Fruit fly (Drosophila melanogaster) whole organism, pupa: ENCODE results near the gene tex.

Experiments used
- CG10348 ChIP-seq: fragments of 200-800 bp; sonication (Bioruptor generic); IDR thresholded peaks from 2 replicates; pipeline ENCODE4 v1.3.6; 2022; ENCODE audit warnings: missing biosample characterization, missing genetic modification characterization
- CG12605 ChIP-seq: fragments of 200-800 bp; sonication (Bioruptor generic); IDR thresholded peaks from 2 replicates; pipeline ENCODE4 v1.3.6; 2022; ENCODE audit warnings: missing biosample characterization, missing genetic modification characterization
- CG13204 ChIP-seq: fragments of 200-800 bp; sonication (Bioruptor generic); optimal IDR thresholded peaks from 2 replicates; lab custom pipeline; 2018; ENCODE audit warnings: missing biosample characterization, mild to moderate bottlenecking, missing genetic modification characterization, moderate library complexity
- CG14655 ChIP-seq: fragments of 200-800 bp; sonication (Bioruptor generic); optimal IDR thresholded peaks from 3 replicates; lab custom pipeline; 2017; ENCODE audit warnings: mild to moderate bottlenecking, missing biosample characterization, missing genetic modification reagents, missing genetic modification characterization
- CG15710 ChIP-seq: fragments of 200-800 bp; sonication (Bioruptor generic); optimal IDR thresholded peaks from 2 replicates; lab custom pipeline; 2018; ENCODE audit warnings: missing biosample characterization, mild to moderate bottlenecking, missing genetic modification characterization, moderate library complexity
- CG17806 ChIP-seq: fragments of 200-800 bp; sonication (Bioruptor generic); optimal IDR thresholded peaks from 2 replicates; lab custom pipeline; 2018; ENCODE audit warnings: missing biosample characterization, mild to moderate bottlenecking, missing genetic modification characterization, moderate library complexity
- CG32121 ChIP-seq: fragments of 200-800 bp; sonication (Bioruptor generic); IDR thresholded peaks from 2 replicates; pipeline ENCODE4 v1.3.6; 2022; ENCODE audit warnings: missing biosample characterization, missing genetic modification characterization
- CG34367 ChIP-seq: fragments of 200-800 bp; sonication (Bioruptor generic); optimal IDR thresholded peaks from 2 replicates; lab custom pipeline; 2018; ENCODE audit warnings: missing biosample characterization, mild to moderate bottlenecking, missing genetic modification characterization
- CG4496 ChIP-seq: fragments of 200-800 bp; sonication (Bioruptor generic); IDR thresholded peaks from 3 replicates; pipeline ENCODE4 v1.3.6; 2022; ENCODE audit warnings: missing biosample characterization, missing genetic modification characterization
- CG8159 ChIP-seq: fragments of 200-800 bp; sonication (Bioruptor generic); optimal IDR thresholded peaks from 3 replicates; lab custom pipeline; 2018; ENCODE audit warnings: missing biosample characterization, mild to moderate bottlenecking, missing genetic modification characterization, moderate library complexity
- CG8301 ChIP-seq: fragments of 200-800 bp; sonication (Bioruptor generic); optimal IDR thresholded peaks from 2 replicates; lab custom pipeline; 2018; ENCODE audit warnings: missing biosample characterization, mild to moderate bottlenecking, missing genetic modification characterization
- CG9948 ChIP-seq: fragments of 200-800 bp; sonication (Bioruptor generic); optimal IDR thresholded peaks from 2 replicates; lab custom pipeline; 2018; ENCODE audit warnings: missing biosample characterization, mild to moderate bottlenecking, missing genetic modification characterization, moderate library complexity
- D1 ChIP-seq: fragments of 200-800 bp; sonication (Bioruptor generic); optimal IDR thresholded peaks from 2 replicates; lab custom pipeline; 2018; ENCODE audit warnings: missing biosample characterization, mild to moderate bottlenecking, missing genetic modification characterization, moderate library complexity
- EcR ChIP-seq: fragments of 200-800 bp; sonication (Bioruptor generic); optimal IDR thresholded peaks from 3 replicates; lab custom pipeline; 2019; ENCODE audit warnings: missing biosample characterization, missing genetic modification characterization, mild to moderate bottlenecking, moderate library complexity, missing genetic modification reagents
- Ets98B ChIP-seq: fragments of 200-800 bp; sonication (Bioruptor generic); IDR thresholded peaks from 2 replicates; pipeline ENCODE4 v1.3.6; 2022; ENCODE audit warnings: missing biosample characterization, missing genetic modification characterization
- Pif1A ChIP-seq: fragments of 200-800 bp; sonication (Bioruptor generic); optimal IDR thresholded peaks from 3 replicates; lab custom pipeline; 2016; ENCODE audit warnings: missing biosample characterization, missing genetic modification characterization
- Pif1B ChIP-seq: fragments of 200-800 bp; sonication (Bioruptor generic); optimal IDR thresholded peaks from 3 replicates; lab custom pipeline; 2016; ENCODE audit warnings: missing biosample characterization, missing genetic modification characterization
- Snoo ChIP-seq: fragments of 200-800 bp; sonication (Bioruptor generic); optimal IDR thresholded peaks from 3 replicates; lab custom pipeline; 2017; ENCODE audit warnings: missing biosample characterization, mild to moderate bottlenecking, missing genetic modification characterization, inconsistent platforms
- fd96Ca ChIP-seq: fragments of 200-800 bp; sonication (Bioruptor generic); IDR thresholded peaks from 3 replicates; pipeline ENCODE4 v1.3.6; 2022; ENCODE audit warnings: missing biosample characterization, missing genetic modification characterization
- gl ChIP-seq: fragments of 200-800 bp; sonication (Bioruptor generic); optimal IDR thresholded peaks from 2 replicates; lab custom pipeline; 2018; ENCODE audit warnings: missing biosample characterization, mild to moderate bottlenecking, missing genetic modification characterization
- rn ChIP-seq: fragments of 200-800 bp; sonication (Bioruptor generic); IDR thresholded peaks from 2 replicates; pipeline ENCODE4 v1.3.6; 2022; ENCODE audit warnings: missing biosample characterization, missing genetic modification characterization

The tex gene

dm6 chr3R:8312037-8312436 lies 3.6 kb upstream of the tex start, which contains the start of the genes CG11694 and CG11698:
Gene CG11694 (minus strand): TSS chr3R:8312137.
Gene CG11698 (plus strand): TSS chr3R:8312188.
- TF ChIP-seq gl (tag; lab: Kevin White, UChicago) (no peak), Ets98B (GFP tag; lab: Robert Waterston, UW) (no peak), fd96Ca (GFP tag; lab: Robert Waterston, UW) (no peak), CG8159 (tag; lab: Kevin White, UChicago) (no peak), Pif1A (GFP tag; lab: Kevin White, UChicago) (no peak), Snoo (tag; lab: Kevin White, UChicago) (no peak), CG17806 (no peak), Pif1B (no peak), CG32121 (GFP tag; lab: Robert Waterston, UW) (no peak), CG15710 (tag; lab: Kevin White, UChicago) (no peak), CG13204 (GFP tag; lab: Kevin White, UChicago) (no peak), CG34367 (no peak), CG10348 (GFP tag; lab: Robert Waterston, UW) (no peak), CG9948 (tag; lab: Kevin White, UChicago) (no peak), D1 (tag; lab: Kevin White, UChicago) (no peak), CG14655 (GFP tag; lab: Kevin White, UChicago) (no peak), CG12605 (no peak), CG8301 (tag; lab: Kevin White, UChicago) (no peak)
- TF ChIP-seq, all 21 proteins: peak for 0

dm6 chr3R:8310678-8311077 lies 2.2 kb upstream of the tex start, which contains the start of gene CG11693:
Gene CG11693 (minus strand): TSS chr3R:8310778.
- TF ChIP-seq CG34367 (no peak), fd96Ca (GFP tag; lab: Robert Waterston, UW) (no peak), Ets98B (GFP tag; lab: Robert Waterston, UW) (no peak), Pif1B (no peak), CG17806 (no peak), Pif1A (GFP tag; lab: Kevin White, UChicago) (no peak), CG8301 (tag; lab: Kevin White, UChicago) (no peak), Snoo (tag; lab: Kevin White, UChicago) (no peak), CG10348 (GFP tag; lab: Robert Waterston, UW) (no peak), CG8159 (tag; lab: Kevin White, UChicago) (no peak), gl (tag; lab: Kevin White, UChicago) (no peak), CG15710 (tag; lab: Kevin White, UChicago) (no peak), CG14655 (GFP tag; lab: Kevin White, UChicago) (no peak), CG9948 (tag; lab: Kevin White, UChicago) (no peak), CG32121 (GFP tag; lab: Robert Waterston, UW) (no peak), D1 (tag; lab: Kevin White, UChicago) (no peak), rn (GFP tag; lab: Robert Waterston, UW) (no peak), CG13204 (GFP tag; lab: Kevin White, UChicago) (no peak), CG12605 (no peak)

- TF ChIP-seq CG8159 (tag; lab: Kevin White, UChicago) = no peak
- TF ChIP-seq fd96Ca (GFP tag; lab: Robert Waterston, UW) = no peak
- TF ChIP-seq Ets98B (GFP tag; lab: Robert Waterston, UW) = no peak
- no peak for TF ChIP-seq CG32121 (GFP tag; lab: Robert Waterston, UW)
- TF ChIP-seq Pif1A (GFP tag; lab: Kevin White, UChicago) = no peak
- TF ChIP-seq, all 21 proteins: peak for 0
Measured at dm6 chr3R:8307283-8307682, 1.2 kb downstream of the tex start.

- TF ChIP-seq CG15710 (tag; lab: Kevin White, UChicago) (no peak), CG8301 (tag; lab: Kevin White, UChicago) (no peak), CG9948 (tag; lab: Kevin White, UChicago) (no peak), CG34367 (no peak), CG17806 (no peak), rn (GFP tag; lab: Robert Waterston, UW) (no peak), CG32121 (GFP tag; lab: Robert Waterston, UW) (no peak), CG14655 (GFP tag; lab: Kevin White, UChicago) (no peak), Snoo (tag; lab: Kevin White, UChicago) (no peak), CG12605 (no peak), EcR (GFP tag; lab: Kevin White, UChicago) (no peak), CG4496 (GFP tag; lab: Robert Waterston, UW) (no peak)
Measured at dm6 chr3R:8306927-8307261, 1.6 kb downstream of the tex start.

dm6 chr3R:8306188-8306926 lies 2.1 kb downstream of the tex start:
- TF ChIP-seq Pif1A (GFP tag; lab: Kevin White, UChicago) (no peak), Ets98B (GFP tag; lab: Robert Waterston, UW) (no peak)

dm6 chr3R:8305110-8305509 lies 3.3 kb downstream of the tex start, which contains the start of gene Sgt1:
Gene Sgt1 (minus strand): TSS chr3R:8305274.
- no peak for TF ChIP-seq CG12605
- TF ChIP-seq CG32121 (GFP tag; lab: Robert Waterston, UW) = 0 out of 2 replicates have a peak, but pooled peaks have one; percentile 11
